Worm (Caenorhabditis elegans) whole organism, midembryonic: ENCODE results near the gene K05F1.9.
A peak's percentile ranks its signal among the peaks of the same experiment; 100 is the strongest.

Experiments
- T22C8.4 ChIP-seq: fragments of 200-800 bp; sonication (Bioruptor generic); IDR thresholded peaks from 2 replicates; pipeline ENCODE4 v1.3.6; 2022; ENCODE audit warnings: missing genetic modification characterization, missing compliant biosample characterization
- cog-1 ChIP-seq: sonication (generic microtip); optimal IDR thresholded peaks from 2 replicates; lab custom pipeline; 2016; ENCODE audit warnings: missing genetic modification characterization, missing compliant biosample characterization
- flt-1 ChIP-seq: fragments of 200-800 bp; sonication (Bioruptor generic); IDR thresholded peaks from 2 replicates; pipeline ENCODE4 v1.3.6; 2022; ENCODE audit warnings: missing genetic modification characterization, missing compliant biosample characterization
- klf-2 ChIP-seq: fragments of 200-800 bp; sonication (Bioruptor generic); conservative IDR thresholded peaks from 2 replicates; pipeline ENCODE4 v1.3.6; 2022; ENCODE audit warnings: missing genetic modification reagents, missing genetic modification characterization, missing compliant biosample characterization
- med-1 ChIP-seq: sonication (generic microtip); optimal IDR thresholded peaks from 2 replicates; lab custom pipeline; 2017; ENCODE audit warnings: missing genetic modification characterization, mild to moderate bottlenecking, missing compliant biosample characterization, antibody characterized with exemption, missing genetic modification reagents; ENCODE audit not compliant: insufficient read depth
- ref-1 ChIP-seq: fragments of 200-800 bp; sonication (Bioruptor generic); conservative IDR thresholded peaks from 2 replicates; pipeline ENCODE4 v1.3.6; 2022; ENCODE audit warnings: missing genetic modification reagents, missing genetic modification characterization, missing compliant biosample characterization
- tab-1 ChIP-seq: fragments of 200-800 bp; sonication (Bioruptor generic); IDR thresholded peaks from 2 replicates; pipeline ENCODE4 v1.3.6; 2022; ENCODE audit warnings: missing genetic modification characterization, missing compliant biosample characterization
- ztf-23 ChIP-seq: fragments of 200-800 bp; sonication (Bioruptor generic); IDR thresholded peaks from 2 replicates; pipeline ENCODE4 v1.3.6; 2022; ENCODE audit warnings: missing genetic modification reagents, missing genetic modification characterization, missing compliant biosample characterization
- ztf-29 ChIP-seq: fragments of 200-800 bp; sonication (Bioruptor generic); IDR thresholded peaks from 2 replicates; pipeline ENCODE4 v1.3.6; 2022; ENCODE audit warnings: missing genetic modification reagents, missing genetic modification characterization, missing compliant biosample characterization

The K05F1.9 gene

ce11 chrII:5835146-5835545 is 34.2 kb upstream of the K05F1.9 start:
- TF ChIP-seq ztf-23 (GFP tag; lab: Robert Waterston, UW) = no peak
- TF ChIP-seq ztf-29 (GFP tag; lab: Robert Waterston, UW) = no peak
- TF ChIP-seq ref-1 = no peak
- no peak for TF ChIP-seq klf-2 (GFP tag; lab: Robert Waterston, UW)
- TF ChIP-seq cog-1 (tag; lab: Kevin White, UChicago) = no peak
- no peak for TF ChIP-seq T22C8.4 (GFP tag; lab: Robert Waterston, UW)
- TF ChIP-seq flt-1 = no peak
- TF ChIP-seq med-1 = no peak
- TF ChIP-seq tab-1 (GFP tag; lab: Robert Waterston, UW) = no peak

- TF ChIP-seq flt-1 = no peak
- no peak for TF ChIP-seq cog-1 (tag; lab: Kevin White, UChicago)
- TF ChIP-seq med-1 = no peak
- no peak for TF ChIP-seq klf-2 (GFP tag; lab: Robert Waterston, UW)
- no peak for TF ChIP-seq ref-1
- TF ChIP-seq T22C8.4 (GFP tag; lab: Robert Waterston, UW) = no peak
- no peak for TF ChIP-seq ztf-29 (GFP tag; lab: Robert Waterston, UW)
- no peak for TF ChIP-seq ztf-23 (GFP tag; lab: Robert Waterston, UW)
- no peak for TF ChIP-seq tab-1 (GFP tag; lab: Robert Waterston, UW)
These were observed 32.2 kb upstream of the K05F1.9 start, which contains the start of gene gtap-1 for ce11 chrII:5833136-5833535. TSS of gene gtap-1 (minus strand) at chrII:5833236.

DNA sequence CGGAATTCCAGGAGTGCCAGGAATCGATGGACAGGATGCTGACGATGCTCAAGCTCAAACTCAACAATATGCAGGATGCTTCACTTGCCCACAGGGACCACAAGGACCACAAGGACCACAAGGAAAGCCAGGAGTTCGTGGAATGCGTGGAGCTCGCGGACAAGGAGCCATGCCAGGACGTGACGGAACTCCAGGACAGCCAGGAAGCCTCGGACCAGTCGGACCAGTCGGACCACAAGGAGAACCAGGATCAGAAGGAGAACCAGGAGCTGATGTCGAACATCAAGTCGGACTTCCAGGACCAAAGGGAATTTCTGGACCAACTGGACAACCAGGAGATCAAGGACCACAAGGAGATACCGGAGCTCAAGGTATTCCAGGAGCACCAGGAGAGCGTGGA is 30.4 kb upstream of the K05F1.9 start:
- TF ChIP-seq med-1 = no peak
- no peak for TF ChIP-seq tab-1 (GFP tag; lab: Robert Waterston, UW)
- no peak for TF ChIP-seq ref-1

DNA sequence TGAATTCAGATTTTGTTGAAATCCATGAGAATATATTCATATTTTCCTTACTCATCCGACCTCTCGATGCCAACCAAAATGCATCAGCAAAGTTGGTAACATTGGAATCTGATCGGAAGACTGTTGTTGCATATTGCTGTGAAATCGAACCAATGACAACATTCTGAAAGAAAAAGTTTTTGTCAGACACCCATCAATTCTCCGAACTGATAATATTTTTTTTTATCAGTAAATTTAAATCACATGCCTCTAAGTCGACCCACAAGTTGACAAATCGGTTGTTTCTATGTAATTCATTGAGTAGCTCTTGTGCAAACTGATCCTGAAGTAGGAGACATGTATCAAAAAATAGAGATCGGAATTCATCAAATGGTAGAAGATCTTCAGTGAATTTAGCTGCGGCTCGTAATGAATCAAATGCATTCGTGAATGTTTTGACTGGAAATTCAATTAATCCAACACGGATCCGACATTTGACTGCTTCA is 29.0 kb upstream of the K05F1.9 start, which contains the start of gene col-74:
col-74 (plus strand) TSS at position 435 of the 485 bp plus-strand sequence.
- no peak for TF ChIP-seq tab-1 (GFP tag; lab: Robert Waterston, UW)
- no peak for TF ChIP-seq klf-2 (GFP tag; lab: Robert Waterston, UW)
- TF ChIP-seq ref-1 = no peak
- no peak for TF ChIP-seq cog-1 (tag; lab: Kevin White, UChicago)
- no peak for TF ChIP-seq ztf-23 (GFP tag; lab: Robert Waterston, UW)
- no peak for TF ChIP-seq T22C8.4 (GFP tag; lab: Robert Waterston, UW)
- TF ChIP-seq ztf-29 (GFP tag; lab: Robert Waterston, UW) = no peak
- no peak for TF ChIP-seq med-1
- TF ChIP-seq flt-1 = no peak

- no peak for TF ChIP-seq ztf-23 (GFP tag; lab: Robert Waterston, UW)
- TF ChIP-seq flt-1 = no peak
- TF ChIP-seq ref-1 = no peak
- no peak for TF ChIP-seq tab-1 (GFP tag; lab: Robert Waterston, UW)
- no peak for TF ChIP-seq cog-1 (tag; lab: Kevin White, UChicago)
- no peak for TF ChIP-seq klf-2 (GFP tag; lab: Robert Waterston, UW)
- TF ChIP-seq ztf-29 (GFP tag; lab: Robert Waterston, UW) = no peak
- no peak for TF ChIP-seq med-1
- no peak for TF ChIP-seq T22C8.4 (GFP tag; lab: Robert Waterston, UW)
These were observed 27.5 kb upstream of the K05F1.9 start, which contains the start of gene ZK1248.11 for ce11 chrII:5828486-5828885. TSS of gene ZK1248.11 (minus strand) at chrII:5828586.

- TF ChIP-seq med-1 = no peak
- no peak for TF ChIP-seq tab-1 (GFP tag; lab: Robert Waterston, UW)
- TF ChIP-seq T22C8.4 (GFP tag; lab: Robert Waterston, UW) = no peak
- no peak for TF ChIP-seq cog-1 (tag; lab: Kevin White, UChicago)
These were observed 26.4 kb upstream of the K05F1.9 start, which contains the start of gene tbc-2 for ce11 chrII:5827364-5827763. TSS of gene tbc-2 (minus strand) at chrII:5827443.

DNA sequence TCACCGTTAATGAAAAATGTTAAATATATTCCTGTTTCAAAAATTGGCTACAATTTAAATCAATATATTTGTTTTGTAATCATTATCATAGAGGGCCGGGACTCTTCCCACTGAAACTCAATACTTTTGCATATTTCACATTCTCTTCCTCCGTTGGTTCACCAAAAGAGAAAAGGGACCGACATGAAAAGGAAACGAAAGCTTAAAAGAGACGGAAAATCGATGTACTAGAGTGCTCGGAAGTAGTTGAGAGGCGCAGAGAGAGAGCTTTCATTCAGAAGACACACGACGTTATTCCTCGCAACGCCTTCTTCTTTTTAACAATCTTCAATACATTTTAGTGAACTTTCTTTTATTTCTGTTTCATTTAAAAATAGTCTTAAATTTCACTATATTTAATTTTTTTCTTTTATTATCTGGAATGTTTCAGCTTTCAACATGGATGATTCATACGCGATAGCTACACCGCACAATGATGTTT is 19.3 kb upstream of the K05F1.9 start, which contains the start of gene ehs-1:
ehs-1 (plus strand) TSS at position 431 of the 481 bp plus-strand sequence.
- TF ChIP-seq klf-2 (GFP tag; lab: Robert Waterston, UW) (no peak), tab-1 (GFP tag; lab: Robert Waterston, UW) (no peak), T22C8.4 (GFP tag; lab: Robert Waterston, UW) (no peak), med-1 (no peak), ref-1 (no peak), flt-1 (no peak), ztf-23 (GFP tag; lab: Robert Waterston, UW) (no peak), cog-1 (tag; lab: Kevin White, UChicago) (no peak), ztf-29 (GFP tag; lab: Robert Waterston, UW) (no peak)

ce11 chrII:5819655-5820054 is 18.7 kb upstream of the K05F1.9 start:
- TF ChIP-seq med-1 (no peak), ztf-23 (GFP tag; lab: Robert Waterston, UW) (0 out of 2 replicates have a peak, but pooled peaks have one; percentile 48), flt-1 (peak; percentile 52; the same call in 1 of the 2 replicates)

ce11 chrII:5818298-5818697 is 17.3 kb upstream of the K05F1.9 start, which contains the start of gene ZK1248.4:
TSS of gene ZK1248.4 (plus strand) at chrII:5818598.
- TF ChIP-seq med-1 = no peak
- TF ChIP-seq ztf-29 (GFP tag; lab: Robert Waterston, UW) = no peak
- TF ChIP-seq ref-1 = no peak
- TF ChIP-seq flt-1 = no peak
- TF ChIP-seq tab-1 (GFP tag; lab: Robert Waterston, UW) = no peak
- no peak for TF ChIP-seq ztf-23 (GFP tag; lab: Robert Waterston, UW)
- no peak for TF ChIP-seq klf-2 (GFP tag; lab: Robert Waterston, UW)
- no peak for TF ChIP-seq T22C8.4 (GFP tag; lab: Robert Waterston, UW)
- TF ChIP-seq cog-1 (tag; lab: Kevin White, UChicago) = no peak

- TF ChIP-seq klf-2 (GFP tag; lab: Robert Waterston, UW) = no peak
These were observed 15.4 kb upstream of the K05F1.9 start, which contains the start of gene ZK1248.20 for ce11 chrII:5816346-5816745. TSS of gene ZK1248.20 (plus strand) at chrII:5816646.
